Worm (Caenorhabditis elegans) whole organism, L4 larva: ENCODE results near the gene C01G12.5.

Source experiments
- F10B5.3 ChIP-seq: sonication (generic microtip); optimal IDR thresholded peaks from 2 replicates; lab custom pipeline; 2016; ENCODE audit warnings: mild to moderate bottlenecking, missing genetic modification characterization, missing compliant biosample characterization
- F26F4.8 ChIP-seq: fragments of 200-800 bp; sonication (Bioruptor generic); conservative IDR thresholded peaks from 2 replicates; pipeline ENCODE4 v1.3.6; 2022; ENCODE audit warnings: missing genetic modification characterization, missing compliant biosample characterization
- F44E2.7 ChIP-seq: fragments of 200-800 bp; sonication (Bioruptor generic); IDR thresholded peaks from 2 replicates; pipeline ENCODE4 v2.1.2; 2022; ENCODE audit warnings: missing genetic modification characterization, missing compliant biosample characterization
- F49E8.2 ChIP-seq: sonication (generic microtip); optimal IDR thresholded peaks from 2 replicates; lab custom pipeline; 2016; ENCODE audit warnings: missing compliant biosample characterization, mild to moderate bottlenecking, missing genetic modification characterization, borderline replicate concordance
- R02D3.7 ChIP-seq: fragments of 150-350 bp; sonication (generic microtip); optimal IDR thresholded peaks from 3 replicates; lab custom pipeline; 2014; ENCODE audit warnings: missing biosample characterization, missing genetic modification characterization
- Y105C5A.15 ChIP-seq: fragments of 200-800 bp; sonication (Bioruptor generic); IDR thresholded peaks from 2 replicates; pipeline ENCODE4 v1.3.6; 2022; ENCODE audit warnings: missing genetic modification characterization, missing compliant biosample characterization
- ZK337.2 ChIP-seq: fragments of 200-800 bp; sonication (Bioruptor generic); IDR thresholded peaks from 2 replicates; pipeline ENCODE4 v1.3.6; 2022; ENCODE audit warnings: missing genetic modification reagents, missing genetic modification characterization, missing compliant biosample characterization
- aha-1 ChIP-seq: fragments of 150-350 bp; peaks from one replicate; lab custom pipeline; 2014; ENCODE audit warnings: missing biosample characterization, missing genetic modification characterization
- aly-2 ChIP-seq: sonication (generic microtip); optimal IDR thresholded peaks from 2 replicates; lab custom pipeline; 2018; ENCODE audit warnings: missing biosample characterization, missing genetic modification characterization
- ama-1 ChIP-seq: fragments of 150-350 bp; optimal IDR thresholded peaks from 2 replicates; lab custom pipeline; 2014; ENCODE audit warnings: inconsistent platforms, mixed read lengths
- arid-1 ChIP-seq: fragments of 200-800 bp; sonication (Bioruptor generic); conservative IDR thresholded peaks from 2 replicates; pipeline ENCODE4 v1.3.6; 2022; ENCODE audit warnings: missing genetic modification reagents, missing genetic modification characterization, missing compliant biosample characterization
- ceh-20 ChIP-seq: fragments of 200-800 bp; sonication (Bioruptor generic); IDR thresholded peaks from 2 replicates; pipeline ENCODE4 v1.3.6; 2022; ENCODE audit warnings: missing genetic modification reagents, missing genetic modification characterization, missing compliant biosample characterization
- ceh-32 ChIP-seq: sonication (generic microtip); optimal IDR thresholded peaks from 2 replicates; lab custom pipeline; 2016; ENCODE audit warnings: mild to moderate bottlenecking, missing genetic modification characterization, missing compliant biosample characterization; ENCODE audit not compliant: poor library complexity
- ceh-62 ChIP-seq: sonication (generic microtip); optimal IDR thresholded peaks from 2 replicates; lab custom pipeline; 2017; ENCODE audit warnings: missing biosample characterization, missing genetic modification characterization
- ces-1 ChIP-seq: fragments of 150-350 bp; sonication (generic microtip); optimal IDR thresholded peaks from 4 replicates; lab custom pipeline; 2014; ENCODE audit warnings: missing biosample characterization, missing genetic modification reagents, missing genetic modification characterization
- cey-2 ChIP-seq: sonication (generic microtip); optimal IDR thresholded peaks from 3 replicates; lab custom pipeline; 2017; ENCODE audit warnings: missing genetic modification characterization, mild to moderate bottlenecking, missing compliant biosample characterization, antibody characterized with exemption, borderline replicate concordance; ENCODE audit not compliant: insufficient read depth
- ctbp-1 ChIP-seq: fragments of 200-800 bp; sonication (Bioruptor generic); IDR thresholded peaks from 2 replicates; pipeline ENCODE4 v1.3.6; 2022; ENCODE audit warnings: missing genetic modification reagents, missing genetic modification characterization, missing compliant biosample characterization
- daf-12 ChIP-seq: fragments of 150-350 bp; optimal IDR thresholded peaks from 2 replicates; lab custom pipeline; 2014; ENCODE audit warnings: missing biosample characterization, missing genetic modification reagents, missing genetic modification characterization
- daf-19 ChIP-seq: fragments of 200-800 bp; sonication (Bioruptor generic); conservative IDR thresholded peaks from 2 replicates; pipeline ENCODE4 v1.3.6; 2022; ENCODE audit warnings: missing genetic modification characterization, missing compliant biosample characterization
- dmd-9 ChIP-seq: fragments of 200-800 bp; sonication (Bioruptor generic); IDR thresholded peaks from 2 replicates; pipeline ENCODE4 v1.3.6; 2022; ENCODE audit warnings: missing genetic modification reagents, missing genetic modification characterization, missing compliant biosample characterization
- duxl-1 ChIP-seq: sonication (generic microtip); optimal IDR thresholded peaks from 2 replicates; lab custom pipeline; 2016; ENCODE audit warnings: mild to moderate bottlenecking, missing genetic modification characterization, moderate library complexity, missing compliant biosample characterization; ENCODE audit not compliant: poor library complexity
- egl-43 ChIP-seq: fragments of 200-800 bp; sonication (Bioruptor generic); IDR thresholded peaks from 2 replicates; pipeline ENCODE4 v1.3.6; 2022; ENCODE audit warnings: missing genetic modification reagents, missing genetic modification characterization, missing compliant biosample characterization
- fkh-10 ChIP-seq: fragments of 150-350 bp; optimal IDR thresholded peaks from 2 replicates; lab custom pipeline; 2014; ENCODE audit warnings: missing biosample characterization, missing genetic modification reagents, missing genetic modification characterization
- hlh-11 ChIP-seq: fragments of 200-800 bp; sonication (Bioruptor generic); optimal IDR thresholded peaks from 2 replicates; lab custom pipeline; 2018; ENCODE audit warnings: mild to moderate bottlenecking, missing genetic modification characterization, missing compliant biosample characterization
- hlh-30 ChIP-seq: sonication (generic microtip); optimal IDR thresholded peaks from 2 replicates; lab custom pipeline; 2017; ENCODE audit warnings: antibody characterized with exemption, mild to moderate bottlenecking, missing genetic modification characterization, missing compliant biosample characterization; ENCODE audit not compliant: insufficient read depth
- hmg-1.1 ChIP-seq: fragments of 200-800 bp; sonication (Bioruptor generic); IDR thresholded peaks from 2 replicates; pipeline ENCODE4 v1.3.6; 2022; ENCODE audit warnings: missing genetic modification reagents, missing genetic modification characterization, missing compliant biosample characterization
- jun-1 ChIP-seq: fragments of 150-350 bp; optimal IDR thresholded peaks from 2 replicates; lab custom pipeline; 2014; ENCODE audit warnings: missing biosample characterization, missing genetic modification reagents, missing genetic modification characterization
- lin-13 ChIP-seq: fragments of 150-350 bp; optimal IDR thresholded peaks from 2 replicates; lab custom pipeline; 2014; ENCODE audit warnings: missing biosample characterization, missing genetic modification reagents, missing genetic modification characterization
- lin-29 ChIP-seq: fragments of 200-800 bp; sonication (Bioruptor generic); IDR thresholded peaks from 2 replicates; pipeline ENCODE4 v1.3.6; 2022; ENCODE audit warnings: missing genetic modification reagents, missing genetic modification characterization, missing compliant biosample characterization
- mdl-1 ChIP-seq, 2 experiments: fragments of 150-350 bp in 1 of 2; sonication (generic microtip) in 1 of 2; optimal IDR thresholded peaks; 2 replicates each; lab custom pipeline; 2014 to 2017; ENCODE audit warnings: missing biosample characterization in 2 of 2, missing genetic modification characterization in 2 of 2
- mdt-29 ChIP-seq: fragments of 200-800 bp; sonication (Bioruptor generic); IDR thresholded peaks from 2 replicates; pipeline ENCODE4 v1.3.6; 2022; ENCODE audit warnings: missing genetic modification reagents, missing genetic modification characterization, missing compliant biosample characterization
- mxl-2 ChIP-seq: fragments of 200-800 bp; sonication (Bioruptor generic); conservative IDR thresholded peaks from 2 replicates; pipeline ENCODE4 v1.3.6; 2022; ENCODE audit warnings: missing genetic modification reagents, missing genetic modification characterization, missing compliant biosample characterization
- nhr-10 ChIP-seq: fragments of 150-350 bp; optimal IDR thresholded peaks from 2 replicates; lab custom pipeline; 2014; ENCODE audit warnings: missing biosample characterization, missing genetic modification characterization
- nhr-102 ChIP-seq: sonication (generic microtip); optimal IDR thresholded peaks from 2 replicates; lab custom pipeline; 2016; ENCODE audit warnings: mild to moderate bottlenecking, missing genetic modification characterization, moderate library complexity, missing compliant biosample characterization
- nhr-111 ChIP-seq: fragments of 200-800 bp; sonication (Bioruptor generic); optimal IDR thresholded peaks from 2 replicates; lab custom pipeline; 2018; ENCODE audit warnings: mild to moderate bottlenecking, missing genetic modification characterization, missing compliant biosample characterization
- nhr-25 ChIP-seq: sonication (generic microtip); optimal IDR thresholded peaks from 2 replicates; lab custom pipeline; 2017; ENCODE audit warnings: missing genetic modification characterization, mild to moderate bottlenecking, missing compliant biosample characterization, antibody characterized with exemption, moderate library complexity, borderline replicate concordance; ENCODE audit not compliant: insufficient read depth
- nhr-28 ChIP-seq: fragments of 150-350 bp; optimal IDR thresholded peaks from 2 replicates; lab custom pipeline; 2014; ENCODE audit warnings: missing biosample characterization, missing genetic modification characterization
- nhr-41 ChIP-seq: fragments of 200-800 bp; sonication (Bioruptor generic); IDR thresholded peaks from 2 replicates; pipeline ENCODE4 v1.3.6; 2022; ENCODE audit warnings: missing genetic modification reagents, missing genetic modification characterization, missing compliant biosample characterization
- nhr-48 ChIP-seq: sonication (generic microtip); optimal IDR thresholded peaks from 2 replicates; lab custom pipeline; 2016; ENCODE audit warnings: mild to moderate bottlenecking, missing genetic modification characterization, missing compliant biosample characterization
- nhr-6 ChIP-seq: fragments of 150-350 bp; optimal IDR thresholded peaks from 2 replicates; lab custom pipeline; 2014; ENCODE audit warnings: missing biosample characterization, missing genetic modification characterization
- php-3 ChIP-seq: fragments of 200-800 bp; sonication (Bioruptor generic); IDR thresholded peaks from 2 replicates; pipeline ENCODE4 v1.3.6; 2022; ENCODE audit warnings: missing genetic modification reagents, missing genetic modification characterization, missing compliant biosample characterization
- saeg-2 ChIP-seq: fragments of 200-800 bp; sonication (Bioruptor generic); IDR thresholded peaks from 2 replicates; pipeline ENCODE4 v1.3.6; 2022; ENCODE audit warnings: missing genetic modification reagents, missing genetic modification characterization, missing compliant biosample characterization
- set-16 ChIP-seq: fragments of 200-800 bp; sonication (Bioruptor generic); IDR thresholded peaks from 2 replicates; pipeline ENCODE4 v1.3.6; 2022; ENCODE audit warnings: missing genetic modification reagents, missing genetic modification characterization, missing compliant biosample characterization
- snpc-1.2 ChIP-seq: fragments of 200-800 bp; sonication (Bioruptor generic); IDR thresholded peaks from 2 replicates; pipeline ENCODE4 v1.3.6; 2022; ENCODE audit warnings: missing genetic modification reagents, missing genetic modification characterization, missing compliant biosample characterization
- snpc-4 ChIP-seq: fragments of 150-350 bp; optimal IDR thresholded peaks from 2 replicates; lab custom pipeline; 2014; ENCODE audit warnings: missing biosample characterization, missing genetic modification characterization
- spr-1 ChIP-seq: sonication (generic microtip); optimal IDR thresholded peaks from 2 replicates; lab custom pipeline; 2016; ENCODE audit warnings: mild to moderate bottlenecking, missing genetic modification characterization, missing compliant biosample characterization
- spr-3 ChIP-seq: fragments of 200-800 bp; sonication (Bioruptor generic); optimal IDR thresholded peaks from 2 replicates; lab custom pipeline; 2018; ENCODE audit warnings: mild to moderate bottlenecking, missing genetic modification characterization, missing compliant biosample characterization
- tag-97 ChIP-seq: fragments of 200-800 bp; sonication (Bioruptor generic); IDR thresholded peaks from 2 replicates; pipeline ENCODE4 v1.3.6; 2022; ENCODE audit warnings: missing genetic modification characterization, missing compliant biosample characterization
- tra-1 ChIP-seq: fragments of 200-800 bp; sonication (Bioruptor generic); IDR thresholded peaks from 2 replicates; pipeline ENCODE4 v1.3.6; 2022; ENCODE audit warnings: missing genetic modification reagents, missing genetic modification characterization, missing compliant biosample characterization
- zag-1 ChIP-seq: fragments of 150-350 bp; optimal IDR thresholded peaks from 2 replicates; lab custom pipeline; 2014; ENCODE audit warnings: missing biosample characterization, missing genetic modification characterization
- zip-2 ChIP-seq: fragments of 150-350 bp; optimal IDR thresholded peaks from 2 replicates; lab custom pipeline; 2014; ENCODE audit warnings: missing biosample characterization, missing genetic modification characterization

Gene C01G12.5

ce11 chrII:14635179-14635578, 47.9 kb upstream of the C01G12.5 start (continued):
- TF ChIP-seq zip-2 (tag; lab: Kevin White, UChicago) (no peak), aha-1 (no peak), ceh-62 (no peak), zag-1 (tag; lab: Kevin White, UChicago) (no peak), ceh-20 (GFP tag; lab: Robert Waterston, UW) (peak; percentile 67; the same call in 1 of the 2 replicates), ZK337.2 (GFP tag; lab: Robert Waterston, UW) (no peak), spr-3 (no peak), aly-2 (tag; lab: Kevin White, UChicago) (no peak), snpc-1.2 (GFP tag; lab: Robert Waterston, UW) (no peak), fkh-10 (GFP tag; lab: Kevin White, UChicago) (no peak), snpc-4 (tag; lab: Kevin White, UChicago) (peak; percentile 71), lin-29 (GFP tag; lab: Robert Waterston, UW) (no peak), R02D3.7 (no peak), hlh-11 (tag; lab: Kevin White, UChicago) (peak; percentile 32), F49E8.2 (tag; lab: Kevin White, UChicago) (no peak), daf-12 (tag; lab: Kevin White, UChicago) (no peak), F26F4.8 (GFP tag; lab: Robert Waterston, UW) (peak; percentile 83; the same call in 1 of the 2 replicates), saeg-2 (GFP tag; lab: Robert Waterston, UW) (no peak), nhr-25 (tag; lab: Kevin White, UChicago) (no peak), mxl-2 (GFP tag; lab: Robert Waterston, UW) (no peak), egl-43 (peak; percentile 85), cey-2 (tag; lab: Kevin White, UChicago) (no peak), F44E2.7 (GFP tag; lab: Robert Waterston, UW) (no peak), nhr-111 (GFP tag; lab: Kevin White, UChicago) (no peak), F10B5.3 (tag; lab: Kevin White, UChicago) (no peak), nhr-102 (tag; lab: Kevin White, UChicago) (peak; percentile 40), jun-1 (tag; lab: Kevin White, UChicago) (no peak), tag-97 (GFP tag; lab: Robert Waterston, UW) (no peak), ctbp-1 (peak; percentile 8; the same call in 1 of the 2 replicates), daf-19 (GFP tag; lab: Robert Waterston, UW) (no peak), hlh-30 (tag; lab: Kevin White, UChicago) (peak; percentile 65), lin-13 (GFP tag; lab: Kevin White, UChicago) (no peak), ama-1 (lab: Kevin White, UChicago) (no peak), spr-1 (no peak), php-3 (GFP tag; lab: Robert Waterston, UW) (peak; percentile 46; the same call in 1 of the 2 replicates), ces-1 (GFP tag; lab: Kevin White, UChicago) (no peak), mdt-29 (GFP tag; lab: Robert Waterston, UW) (no peak), mdl-1 (tag; optimal IDR thresholded peaks at IDR 0.05; lab: Kevin White, UChicago) (no peak), nhr-41 (GFP tag; lab: Robert Waterston, UW) (no peak), duxl-1 (tag; lab: Kevin White, UChicago) (peak; percentile 28), arid-1 (peak; percentile 64; the same call in 1 of the 2 replicates), hmg-1.1 (peak; percentile 88), ceh-32 (tag; lab: Kevin White, UChicago) (no peak), nhr-28 (tag; lab: Kevin White, UChicago) (peak; percentile 36), tra-1 (GFP tag; lab: Robert Waterston, UW) (no peak), nhr-10 (tag; lab: Kevin White, UChicago) (no peak), set-16 (GFP tag; lab: Robert Waterston, UW) (peak; percentile 29; the same call in 1 of the 2 replicates), dmd-9 (no peak), nhr-48 (tag; lab: Kevin White, UChicago) (no peak), Y105C5A.15 (GFP tag; lab: Robert Waterston, UW) (no peak), nhr-6 (no peak)
